Fruit fly (Drosophila melanogaster) whole organism, pupa: ENCODE measurements around the gene CG14840.

Experiments used
- CG10348 ChIP-seq: fragments of 200-800 bp; sonication (Bioruptor generic); IDR thresholded peaks from 2 replicates; pipeline ENCODE4 v1.3.6; 2022; ENCODE audit warnings: missing biosample characterization, missing genetic modification characterization
- CG12605 ChIP-seq: fragments of 200-800 bp; sonication (Bioruptor generic); IDR thresholded peaks from 2 replicates; pipeline ENCODE4 v1.3.6; 2022; ENCODE audit warnings: missing biosample characterization, missing genetic modification characterization
- CG13204 ChIP-seq: fragments of 200-800 bp; sonication (Bioruptor generic); optimal IDR thresholded peaks from 2 replicates; lab custom pipeline; 2018; ENCODE audit warnings: missing biosample characterization, mild to moderate bottlenecking, missing genetic modification characterization, moderate library complexity
- CG14655 ChIP-seq: fragments of 200-800 bp; sonication (Bioruptor generic); optimal IDR thresholded peaks from 3 replicates; lab custom pipeline; 2017; ENCODE audit warnings: mild to moderate bottlenecking, missing biosample characterization, missing genetic modification reagents, missing genetic modification characterization
- CG15710 ChIP-seq: fragments of 200-800 bp; sonication (Bioruptor generic); optimal IDR thresholded peaks from 2 replicates; lab custom pipeline; 2018; ENCODE audit warnings: missing biosample characterization, mild to moderate bottlenecking, missing genetic modification characterization, moderate library complexity
- CG17806 ChIP-seq: fragments of 200-800 bp; sonication (Bioruptor generic); optimal IDR thresholded peaks from 2 replicates; lab custom pipeline; 2018; ENCODE audit warnings: missing biosample characterization, mild to moderate bottlenecking, missing genetic modification characterization, moderate library complexity
- CG32121 ChIP-seq: fragments of 200-800 bp; sonication (Bioruptor generic); IDR thresholded peaks from 2 replicates; pipeline ENCODE4 v1.3.6; 2022; ENCODE audit warnings: missing biosample characterization, missing genetic modification characterization
- CG34367 ChIP-seq: fragments of 200-800 bp; sonication (Bioruptor generic); optimal IDR thresholded peaks from 2 replicates; lab custom pipeline; 2018; ENCODE audit warnings: missing biosample characterization, mild to moderate bottlenecking, missing genetic modification characterization
- CG4496 ChIP-seq: fragments of 200-800 bp; sonication (Bioruptor generic); IDR thresholded peaks from 3 replicates; pipeline ENCODE4 v1.3.6; 2022; ENCODE audit warnings: missing biosample characterization, missing genetic modification characterization
- CG8159 ChIP-seq: fragments of 200-800 bp; sonication (Bioruptor generic); optimal IDR thresholded peaks from 3 replicates; lab custom pipeline; 2018; ENCODE audit warnings: missing biosample characterization, mild to moderate bottlenecking, missing genetic modification characterization, moderate library complexity
- CG8301 ChIP-seq: fragments of 200-800 bp; sonication (Bioruptor generic); optimal IDR thresholded peaks from 2 replicates; lab custom pipeline; 2018; ENCODE audit warnings: missing biosample characterization, mild to moderate bottlenecking, missing genetic modification characterization
- CG9948 ChIP-seq: fragments of 200-800 bp; sonication (Bioruptor generic); optimal IDR thresholded peaks from 2 replicates; lab custom pipeline; 2018; ENCODE audit warnings: missing biosample characterization, mild to moderate bottlenecking, missing genetic modification characterization, moderate library complexity
- D1 ChIP-seq: fragments of 200-800 bp; sonication (Bioruptor generic); optimal IDR thresholded peaks from 2 replicates; lab custom pipeline; 2018; ENCODE audit warnings: missing biosample characterization, mild to moderate bottlenecking, missing genetic modification characterization, moderate library complexity
- EcR ChIP-seq: fragments of 200-800 bp; sonication (Bioruptor generic); optimal IDR thresholded peaks from 3 replicates; lab custom pipeline; 2019; ENCODE audit warnings: missing biosample characterization, missing genetic modification characterization, mild to moderate bottlenecking, moderate library complexity, missing genetic modification reagents
- Ets98B ChIP-seq: fragments of 200-800 bp; sonication (Bioruptor generic); IDR thresholded peaks from 2 replicates; pipeline ENCODE4 v1.3.6; 2022; ENCODE audit warnings: missing biosample characterization, missing genetic modification characterization
- Pif1A ChIP-seq: fragments of 200-800 bp; sonication (Bioruptor generic); optimal IDR thresholded peaks from 3 replicates; lab custom pipeline; 2016; ENCODE audit warnings: missing biosample characterization, missing genetic modification characterization
- Pif1B ChIP-seq: fragments of 200-800 bp; sonication (Bioruptor generic); optimal IDR thresholded peaks from 3 replicates; lab custom pipeline; 2016; ENCODE audit warnings: missing biosample characterization, missing genetic modification characterization
- Snoo ChIP-seq: fragments of 200-800 bp; sonication (Bioruptor generic); optimal IDR thresholded peaks from 3 replicates; lab custom pipeline; 2017; ENCODE audit warnings: missing biosample characterization, mild to moderate bottlenecking, missing genetic modification characterization, inconsistent platforms
- fd96Ca ChIP-seq: fragments of 200-800 bp; sonication (Bioruptor generic); IDR thresholded peaks from 3 replicates; pipeline ENCODE4 v1.3.6; 2022; ENCODE audit warnings: missing biosample characterization, missing genetic modification characterization
- gl ChIP-seq: fragments of 200-800 bp; sonication (Bioruptor generic); optimal IDR thresholded peaks from 2 replicates; lab custom pipeline; 2018; ENCODE audit warnings: missing biosample characterization, mild to moderate bottlenecking, missing genetic modification characterization
- rn ChIP-seq: fragments of 200-800 bp; sonication (Bioruptor generic); IDR thresholded peaks from 2 replicates; pipeline ENCODE4 v1.3.6; 2022; ENCODE audit warnings: missing biosample characterization, missing genetic modification characterization

Gene CG14840

dm6 chr3R:14288669-14289383 lies 27.8 kb upstream of the CG14840 start, which contains the start of gene red:
Gene red (plus strand): TSS chr3R:14289071.
- no peak for TF ChIP-seq CG15710
- no peak; the same call in 2 of the 3 replicates for TF ChIP-seq fd96Ca (GFP tag; lab: Robert Waterston, UW)
- TF ChIP-seq CG10348 (GFP tag; lab: Robert Waterston, UW), result no peak
- TF ChIP-seq CG4496 (GFP tag; lab: Robert Waterston, UW), result peak; percentile 52; the same call in 1 of the 3 replicates
- no peak for TF ChIP-seq CG17806 (tag; lab: Kevin White, UChicago)
- peak; percentile 25; the same call in 1 of the 2 replicates for TF ChIP-seq CG12605 (GFP tag; lab: Robert Waterston, UW)
- TF ChIP-seq Pif1B (GFP tag; lab: Kevin White, UChicago), result peak; percentile 49
- TF ChIP-seq CG34367 (tag; lab: Kevin White, UChicago), result no peak
- TF ChIP-seq CG8159 (tag; lab: Kevin White, UChicago), result peak; percentile 9
- no peak for TF ChIP-seq rn (GFP tag; lab: Robert Waterston, UW)
- peak; percentile 56 for TF ChIP-seq CG8301
- peak; percentile 4 for TF ChIP-seq CG13204 (GFP tag; lab: Kevin White, UChicago)
- TF ChIP-seq EcR (GFP tag; lab: Kevin White, UChicago), result peak; percentile 57
- no peak for TF ChIP-seq gl (tag; lab: Kevin White, UChicago)
- peak; percentile 59 for TF ChIP-seq CG14655 (GFP tag; lab: Kevin White, UChicago)
- TF ChIP-seq CG9948 (tag; lab: Kevin White, UChicago), result no peak
- TF ChIP-seq Snoo (tag; lab: Kevin White, UChicago), result no peak
- TF ChIP-seq D1 (tag; lab: Kevin White, UChicago), result peak; percentile 12
- TF ChIP-seq Pif1A (GFP tag; lab: Kevin White, UChicago), result peak; percentile 14
- 0 out of 2 replicates have a peak, but pooled peaks have one; percentile 11 for TF ChIP-seq CG32121
- TF ChIP-seq Ets98B (GFP tag; lab: Robert Waterston, UW), result peak; percentile 57

- TF ChIP-seq CG10348 (GFP tag; lab: Robert Waterston, UW) (no peak), CG8301 (no peak)
Observed at dm6 chr3R:14287980-14288379, 27.0 kb upstream of the CG14840 start.

- TF ChIP-seq CG10348 (GFP tag; lab: Robert Waterston, UW) (no peak), CG13204 (GFP tag; lab: Kevin White, UChicago) (peak; percentile 24), Pif1A (GFP tag; lab: Kevin White, UChicago) (peak; percentile 25), CG4496 (GFP tag; lab: Robert Waterston, UW) (no peak), CG9948 (tag; lab: Kevin White, UChicago) (no peak), gl (tag; lab: Kevin White, UChicago) (peak; percentile 30), fd96Ca (GFP tag; lab: Robert Waterston, UW) (no peak), Pif1B (GFP tag; lab: Kevin White, UChicago) (peak; percentile 75), Ets98B (GFP tag; lab: Robert Waterston, UW) (no peak), D1 (tag; lab: Kevin White, UChicago) (no peak), CG32121 (no peak), CG12605 (GFP tag; lab: Robert Waterston, UW) (no peak), CG8159 (tag; lab: Kevin White, UChicago) (no peak), CG14655 (GFP tag; lab: Kevin White, UChicago) (no peak), EcR (GFP tag; lab: Kevin White, UChicago) (peak; percentile 46), rn (GFP tag; lab: Robert Waterston, UW) (no peak), Snoo (tag; lab: Kevin White, UChicago) (peak; percentile 2), CG17806 (tag; lab: Kevin White, UChicago) (no peak)
- TF ChIP-seq, all 21 proteins: peak for 6
Observed at dm6 chr3R:14286320-14287190, 25.5 kb upstream of the CG14840 start, which contains the start of gene trx. Gene trx (minus strand): TSS chr3R:14286903.

dm6 chr3R:14285059-14285953 lies 24.3 kb upstream of the CG14840 start:
- TF ChIP-seq CG34367 (tag; lab: Kevin White, UChicago), result no peak
- no peak for TF ChIP-seq CG9948 (tag; lab: Kevin White, UChicago)
- no peak for TF ChIP-seq D1 (tag; lab: Kevin White, UChicago)
- no peak for TF ChIP-seq EcR (GFP tag; lab: Kevin White, UChicago)
- no peak for TF ChIP-seq Pif1B (GFP tag; lab: Kevin White, UChicago)
- TF ChIP-seq Pif1A (GFP tag; lab: Kevin White, UChicago), result no peak
- TF ChIP-seq CG12605 (GFP tag; lab: Robert Waterston, UW), result no peak
- TF ChIP-seq rn (GFP tag; lab: Robert Waterston, UW), result no peak
- no peak for TF ChIP-seq Ets98B (GFP tag; lab: Robert Waterston, UW)
- no peak for TF ChIP-seq CG32121
- no peak for TF ChIP-seq Snoo (tag; lab: Kevin White, UChicago)
- no peak for TF ChIP-seq CG17806 (tag; lab: Kevin White, UChicago)
- TF ChIP-seq CG10348 (GFP tag; lab: Robert Waterston, UW), result no peak
